Fruit fly (Drosophila melanogaster) whole organism, embryonic: ENCODE measurements around the gene CG6034.
A peak's percentile ranks its signal among the peaks of the same experiment; 100 is the strongest.

Experiments used
- Atf6 ChIP-seq: fragments of 200-800 bp; sonication (Bioruptor generic); IDR thresholded peaks from 2 replicates; pipeline ENCODE4 v1.3.6; 2022; ENCODE audit warnings: missing biosample characterization, missing genetic modification characterization
- B-H1 ChIP-seq: fragments of 200-800 bp; sonication (Bioruptor generic); IDR thresholded peaks from 3 replicates; pipeline ENCODE4 v1.3.6; 2022; ENCODE audit warnings: missing biosample characterization, missing genetic modification characterization
- Blimp-1 ChIP-seq: fragments of 200-800 bp; sonication (Bioruptor generic); optimal IDR thresholded peaks from 3 replicates; lab custom pipeline; 2018; ENCODE audit warnings: missing biosample characterization, missing genetic modification characterization, mild to moderate bottlenecking, moderate library complexity, missing genetic modification reagents
- CG10979 ChIP-seq: fragments of 200-800 bp; sonication (Bioruptor generic); optimal IDR thresholded peaks from 2 replicates; lab custom pipeline; 2018; ENCODE audit warnings: missing biosample characterization, mild to moderate bottlenecking, missing genetic modification characterization, moderate library complexity
- CG11093 ChIP-seq: fragments of 200-800 bp; sonication (Bioruptor generic); IDR thresholded peaks from 3 replicates; pipeline ENCODE4 v1.3.6; 2022; ENCODE audit warnings: missing biosample characterization, missing genetic modification characterization
- CG12391 ChIP-seq: fragments of 200-800 bp; sonication (Bioruptor generic); optimal IDR thresholded peaks from 3 replicates; lab custom pipeline; 2018; ENCODE audit warnings: missing biosample characterization, mild to moderate bottlenecking, missing genetic modification characterization, moderate library complexity
- CG12769 ChIP-seq: fragments of 200-800 bp; sonication (Bioruptor generic); optimal IDR thresholded peaks from 2 replicates; lab custom pipeline; 2019; ENCODE audit warnings: missing biosample characterization, mild to moderate bottlenecking, missing genetic modification characterization, moderate library complexity
- CG14441 ChIP-seq: fragments of 200-800 bp; sonication (Bioruptor generic); IDR thresholded peaks from 2 replicates; pipeline ENCODE4 v1.3.6; 2022; ENCODE audit warnings: missing biosample characterization, missing genetic modification characterization
- CG15514 ChIP-seq: fragments of 200-800 bp; sonication (Bioruptor generic); optimal IDR thresholded peaks from 3 replicates; lab custom pipeline; 2017; ENCODE audit warnings: missing biosample characterization, missing genetic modification characterization, mild to moderate bottlenecking, moderate library complexity, missing genetic modification reagents
- CG2120 ChIP-seq: fragments of 200-800 bp; sonication (Bioruptor generic); optimal IDR thresholded peaks from 3 replicates; lab custom pipeline; 2016; ENCODE audit warnings: missing biosample characterization, missing genetic modification characterization
- CG31441 ChIP-seq: fragments of 200-800 bp; sonication (Bioruptor generic); IDR thresholded peaks from 2 replicates; pipeline ENCODE4 v1.3.6; 2022; ENCODE audit warnings: missing biosample characterization, missing genetic modification characterization
- CG3281 ChIP-seq: fragments of 200-800 bp; sonication (Bioruptor generic); optimal IDR thresholded peaks from 3 replicates; lab custom pipeline; 2017; ENCODE audit warnings: missing biosample characterization, mild to moderate bottlenecking, missing genetic modification characterization
- CG33557 ChIP-seq: fragments of 200-800 bp; sonication (Bioruptor generic); optimal IDR thresholded peaks from 2 replicates; lab custom pipeline; 2019; ENCODE audit warnings: missing biosample characterization, mild to moderate bottlenecking, missing genetic modification characterization, moderate library complexity
- CG34376 ChIP-seq: fragments of 200-800 bp; sonication (Bioruptor generic); optimal IDR thresholded peaks from 2 replicates; lab custom pipeline; 2018; ENCODE audit warnings: missing biosample characterization, mild to moderate bottlenecking, missing genetic modification characterization
- CG6254 ChIP-seq: fragments of 200-800 bp; sonication (Bioruptor generic); optimal IDR thresholded peaks from 3 replicates; lab custom pipeline; 2017; ENCODE audit warnings: mild to moderate bottlenecking, missing biosample characterization, missing genetic modification reagents, missing genetic modification characterization
- CG8281 ChIP-seq: fragments of 200-800 bp; sonication (Bioruptor generic); optimal IDR thresholded peaks from 2 replicates; lab custom pipeline; 2018; ENCODE audit warnings: missing biosample characterization, mild to moderate bottlenecking, missing genetic modification characterization, moderate library complexity
- CG8478 ChIP-seq: fragments of >200 bp; optimal IDR thresholded peaks from 2 replicates; lab custom pipeline; 2018
- CkIIα-i1 ChIP-seq: fragments of 200-800 bp; sonication (Bioruptor generic); IDR thresholded peaks from 2 replicates; pipeline ENCODE4 v1.3.6; 2022; ENCODE audit warnings: missing biosample characterization, missing genetic modification characterization
- CrebB ChIP-seq: fragments of 200-800 bp; sonication (Bioruptor generic); optimal IDR thresholded peaks from 3 replicates; lab custom pipeline; 2018; ENCODE audit warnings: missing biosample characterization, mild to moderate bottlenecking, missing genetic modification characterization
- Dp ChIP-seq: fragments of 200-800 bp; sonication (Bioruptor generic); optimal IDR thresholded peaks from 2 replicates; lab custom pipeline; 2018; ENCODE audit warnings: missing biosample characterization, mild to moderate bottlenecking, missing genetic modification characterization, moderate library complexity
- NC2β ChIP-seq: fragments of 200-800 bp; sonication (Bioruptor generic); optimal IDR thresholded peaks from 2 replicates; lab custom pipeline; 2016; ENCODE audit warnings: missing biosample characterization, missing genetic modification characterization
- Ptx1 ChIP-seq: fragments of 200-800 bp; sonication (Bioruptor generic); IDR thresholded peaks from 2 replicates; pipeline ENCODE4 v1.3.6; 2022; ENCODE audit warnings: missing biosample characterization, missing genetic modification characterization
- Ravus ChIP-seq: fragments of 200-800 bp; sonication (Bioruptor generic); IDR thresholded peaks from 2 replicates; pipeline ENCODE4 v1.3.6; 2022; ENCODE audit warnings: missing biosample characterization, missing genetic modification characterization
- Rfx ChIP-seq: fragments of 200-800 bp; sonication (Bioruptor generic); IDR thresholded peaks from 2 replicates; pipeline ENCODE4 v1.3.6; 2022; ENCODE audit warnings: missing biosample characterization, missing genetic modification characterization
- Sry-δ ChIP-seq: fragments of 200-800 bp; sonication (Bioruptor generic); optimal IDR thresholded peaks from 2 replicates; lab custom pipeline; 2016; ENCODE audit warnings: missing biosample characterization, missing genetic modification characterization
- Tbp ChIP-seq: fragments of >200 bp; optimal IDR thresholded peaks from 2 replicates; lab custom pipeline; 2018; ENCODE audit warnings: missing biosample characterization, missing genetic modification characterization
- Usf ChIP-seq: fragments of 200-800 bp; sonication (Bioruptor generic); optimal IDR thresholded peaks from 2 replicates; lab custom pipeline; 2017; ENCODE audit warnings: missing genotype, missing biosample characterization, missing genetic modification characterization
- Xrp1 ChIP-seq: fragments of 200-800 bp; sonication (Bioruptor generic); IDR thresholded peaks from 2 replicates; pipeline ENCODE4 v1.3.6; 2022; ENCODE audit warnings: missing biosample characterization, missing genetic modification characterization
- ab ChIP-seq: fragments of 200-800 bp; sonication (Bioruptor generic); optimal IDR thresholded peaks from 2 replicates; lab custom pipeline; 2016; ENCODE audit warnings: missing biosample characterization, missing genetic modification characterization
- chinmo ChIP-seq: fragments of 200-800 bp; sonication (Bioruptor generic); IDR thresholded peaks from 4 replicates; pipeline ENCODE4 v1.3.6; 2022; ENCODE audit warnings: missing biosample characterization, missing genetic modification characterization; ENCODE audit not compliant: partially characterized antibody
- crp ChIP-seq, 2 experiments: fragments of 200-800 bp; sonication (Bioruptor generic); optimal IDR thresholded peaks; 2 replicates in 1 of 2; 3 replicates in 1 of 2; lab custom pipeline; 2017; ENCODE audit warnings: missing biosample characterization in 2 of 2, missing genetic modification characterization in 2 of 2, mild to moderate bottlenecking in 1 of 2, moderate library complexity in 1 of 2
- emc ChIP-seq: fragments of 200-800 bp; sonication (Bioruptor generic); optimal IDR thresholded peaks from 2 replicates; lab custom pipeline; 2016; ENCODE audit warnings: missing biosample characterization, missing genetic modification characterization
- fd102C ChIP-seq: fragments of 200-800 bp; sonication (Bioruptor generic); optimal IDR thresholded peaks from 2 replicates; lab custom pipeline; 2018; ENCODE audit warnings: missing biosample characterization, mild to moderate bottlenecking, missing genetic modification characterization, moderate library complexity
- gem ChIP-seq: fragments of 200-800 bp; sonication (Bioruptor generic); optimal IDR thresholded peaks from 2 replicates; lab custom pipeline; 2019; ENCODE audit warnings: missing biosample characterization, mild to moderate bottlenecking, missing genetic modification characterization, moderate library complexity
- gfzf ChIP-seq: fragments of 200-800 bp; sonication (Bioruptor generic); optimal IDR thresholded peaks from 2 replicates; lab custom pipeline; 2016; ENCODE audit warnings: missing biosample characterization, mild to moderate bottlenecking, missing genetic modification characterization, moderate library complexity
- gro ChIP-seq: fragments of 200-800 bp; sonication (Bioruptor generic); optimal IDR thresholded peaks from 2 replicates; lab custom pipeline; 2016; ENCODE audit warnings: missing biosample characterization, missing genetic modification characterization
- gsb ChIP-seq: fragments of 200-800 bp; sonication (Bioruptor generic); IDR thresholded peaks from 2 replicates; pipeline ENCODE4 v1.3.6; 2022; ENCODE audit warnings: missing biosample characterization, missing genetic modification characterization
- knrl ChIP-seq: fragments of 200-800 bp; sonication (Bioruptor generic); IDR thresholded peaks from 3 replicates; pipeline ENCODE4 v1.3.6; 2022; ENCODE audit warnings: missing biosample characterization, missing genetic modification characterization; ENCODE audit not compliant: partially characterized antibody
- lmd ChIP-seq: fragments of 200-800 bp; sonication (Bioruptor generic); IDR thresholded peaks from 2 replicates; pipeline ENCODE4 v1.3.6; 2022; ENCODE audit warnings: missing biosample characterization, missing genetic modification characterization
- luna ChIP-seq: fragments of 200-800 bp; sonication (Bioruptor generic); optimal IDR thresholded peaks from 2 replicates; lab custom pipeline; 2016; ENCODE audit warnings: missing biosample characterization, missing genetic modification characterization
- nerfin-2 ChIP-seq: fragments of 200-800 bp; sonication (Bioruptor generic); IDR thresholded peaks from 2 replicates; pipeline ENCODE4 v1.3.6; 2022; ENCODE audit warnings: missing biosample characterization, missing genetic modification characterization; ENCODE audit not compliant: partially characterized antibody
- p53 ChIP-seq: fragments of 200-800 bp; sonication (Bioruptor generic); optimal IDR thresholded peaks from 2 replicates; lab custom pipeline; 2016; ENCODE audit warnings: missing biosample characterization, missing genetic modification characterization
- phol ChIP-seq: fragments of 200-800 bp; sonication (Bioruptor generic); optimal IDR thresholded peaks from 3 replicates; lab custom pipeline; 2018; ENCODE audit warnings: missing biosample characterization, mild to moderate bottlenecking, missing genetic modification characterization, moderate library complexity
- prd ChIP-seq, 3 experiments: fragments of >200 bp in 2 of 3; fragments of 200-800 bp in 1 of 3; sonication (Bioruptor generic) in 1 of 3; optimal IDR thresholded peaks in 2 of 3; IDR thresholded peaks in 1 of 3; 2 replicates in 2 of 3; 3 replicates in 1 of 3; pipeline versions ENCODE4 v1.3.6 to Lab custom; 2017 to 2022; ENCODE audit warnings: missing biosample characterization in 1 of 3, missing genetic modification characterization in 1 of 3
- ranshi ChIP-seq: fragments of 200-800 bp; sonication (Bioruptor generic); IDR thresholded peaks from 2 replicates; pipeline ENCODE4 v1.3.6; 2022; ENCODE audit warnings: missing biosample characterization, missing genetic modification characterization
- rib ChIP-seq: fragments of 200-800 bp; sonication (Bioruptor generic); IDR thresholded peaks from 2 replicates; pipeline ENCODE4 v1.3.6; 2022; ENCODE audit warnings: missing biosample characterization, missing genetic modification characterization
- sna ChIP-seq: fragments of 200-800 bp; sonication (Bioruptor generic); IDR thresholded peaks from 2 replicates; pipeline ENCODE4 v1.3.6; 2022; ENCODE audit warnings: missing biosample characterization, missing genetic modification characterization; ENCODE audit not compliant: partially characterized antibody
- sqz ChIP-seq: fragments of 200-800 bp; sonication (Bioruptor generic); optimal IDR thresholded peaks from 3 replicates; lab custom pipeline; 2018; ENCODE audit warnings: missing biosample characterization, mild to moderate bottlenecking, missing genetic modification characterization
- tna ChIP-seq: fragments of 200-800 bp; sonication (Bioruptor generic); IDR thresholded peaks from 2 replicates; pipeline ENCODE4 v1.3.6; 2022; ENCODE audit warnings: missing biosample characterization, missing genetic modification characterization; ENCODE audit not compliant: partially characterized antibody
- tup ChIP-seq: fragments of 200-800 bp; sonication (Bioruptor generic); optimal IDR thresholded peaks from 2 replicates; lab custom pipeline; 2016; ENCODE audit warnings: missing biosample characterization, mild to moderate bottlenecking, missing genetic modification characterization, moderate library complexity
- vfl ChIP-seq: fragments of 200-800 bp; sonication (Bioruptor generic); optimal IDR thresholded peaks from 2 replicates; lab custom pipeline; 2016; ENCODE audit warnings: missing biosample characterization, missing genetic modification characterization

Gene CG6034

dm6 chr3L:17740471-17740870 is 6.2 kb downstream of the CG6034 start, which contains the start of gene CG7460 (continued):
- TF ChIP-seq chinmo (peak; percentile 86; the same call in 1 of the 4 replicates), Atf6 (no peak), CG11093 (GFP tag; lab: Robert Waterston, UW) (no peak), nerfin-2 (no peak), Ravus (GFP tag; lab: Robert Waterston, UW) (no peak), CG2120 (GFP tag; lab: Kevin White, UChicago) (no peak), CG8478 (lab: Kevin White, UChicago) (no peak), B-H1 (GFP tag; lab: Robert Waterston, UW) (no peak), Sry-δ (GFP tag; lab: Kevin White, UChicago) (no peak), CG31441 (GFP tag; lab: Robert Waterston, UW) (no peak), Blimp-1 (GFP tag; lab: Kevin White, UChicago) (no peak), sna (GFP tag; lab: Robert Waterston, UW) (peak; percentile 28; the same call in 1 of the 2 replicates), Xrp1 (GFP tag; lab: Robert Waterston, UW) (no peak), CG12769 (peak; percentile 71), luna (GFP tag; lab: Kevin White, UChicago) (no peak), CkIIα-i1 (GFP tag; lab: Robert Waterston, UW) (no peak), CG12391 (tag; lab: Kevin White, UChicago) (no peak), tna (GFP tag; lab: Robert Waterston, UW) (no peak), vfl (GFP tag; lab: Kevin White, UChicago) (no peak), CG34376 (peak; percentile 72), CG14441 (no peak), crp (GFP tag; optimal IDR thresholded peaks at IDR 0.05; lab: Kevin White, UChicago) (no peak), gro (GFP tag; lab: Kevin White, UChicago) (no peak), gem (tag; lab: Kevin White, UChicago) (no peak), CG3281 (GFP tag; lab: Kevin White, UChicago) (no peak), CrebB (tag; lab: Kevin White, UChicago) (peak; percentile 51), CG8281 (tag; lab: Kevin White, UChicago) (peak; percentile 36), phol (tag; lab: Kevin White, UChicago) (no peak), Dp (GFP tag; lab: Kevin White, UChicago) (no peak), p53 (GFP tag; lab: Kevin White, UChicago) (no peak), fd102C (GFP tag; lab: Kevin White, UChicago) (no peak), emc (no peak), knrl (GFP tag; lab: Robert Waterston, UW) (no peak), tup (no peak), gsb (GFP tag; lab: Robert Waterston, UW) (no peak), CG6254 (GFP tag; lab: Kevin White, UChicago) (no peak), CG33557 (GFP tag; lab: Kevin White, UChicago) (no peak), rib (GFP tag; lab: Robert Waterston, UW) (peak; percentile 54; the same call in 1 of the 2 replicates), ranshi (GFP tag; lab: Robert Waterston, UW) (no peak), sqz (GFP tag; lab: Kevin White, UChicago) (no peak), CG10979 (no peak), CG15514 (no peak), gfzf (GFP tag; lab: Kevin White, UChicago) (no peak), ab (GFP tag; lab: Kevin White, UChicago) (no peak), Rfx (peak; percentile 15; the same call in 1 of the 2 replicates), Tbp (no peak), lmd (no peak), Usf (GFP tag; lab: Kevin White, UChicago) (no peak), NC2β (GFP tag; lab: Kevin White, UChicago) (no peak), Ptx1 (GFP tag; lab: Robert Waterston, UW) (no peak), prd (optimal IDR thresholded peaks at IDR 0.05; lab: Kevin White, UChicago) (no peak), prd (GFP tag; IDR thresholded peaks at IDR 0.05; lab: Robert Waterston, UW) (no peak)
